Worm (Caenorhabditis elegans) whole organism, L4 larva: ENCODE data around the gene C06E1.1.

ENCODE experiments used
- egl-27 ChIP-seq: sonication (generic microtip); optimal IDR thresholded peaks from 3 replicates; lab custom pipeline; 2017; ENCODE audit warnings: missing biosample characterization, missing genetic modification reagents, missing genetic modification characterization
- lin-39 ChIP-seq: fragments of 150-350 bp; optimal IDR thresholded peaks from 2 replicates; lab custom pipeline; 2014; ENCODE audit warnings: missing biosample characterization, missing genetic modification reagents, missing genetic modification characterization
- unc-130 ChIP-seq: sonication (generic microtip); optimal IDR thresholded peaks from 2 replicates; lab custom pipeline; 2016; ENCODE audit warnings: missing genetic modification reagents, missing genetic modification characterization, missing compliant biosample characterization

- TF ChIP-seq egl-27 (tag; lab: Kevin White, UChicago) (no peak), unc-130 (GFP tag; lab: Kevin White, UChicago) (no peak), lin-39 (tag; lab: Kevin White, UChicago) (no peak)
Observed at ce11 chrIII:8605532-8605931, at the start of gene C06E1.1.
